Fruit fly (Drosophila melanogaster) whole organism, prepupa: ENCODE results near the gene meep.
"Not testable (repeated sequence)": the region's sequence is repeated elsewhere in the genome, so short reads cannot be mapped to it uniquely, and the experiment has no call there.

Experiments
- Sox14 ChIP-seq: fragments of 200-800 bp; sonication (Bioruptor generic); optimal IDR thresholded peaks from 3 replicates; lab custom pipeline; 2016; ENCODE audit warnings: missing biosample characterization, missing genetic modification characterization
- fd59A ChIP-seq: fragments of 200-800 bp; sonication (Bioruptor generic); optimal IDR thresholded peaks from 2 replicates; lab custom pipeline; 2017; ENCODE audit warnings: missing biosample characterization, mild to moderate bottlenecking, missing genetic modification characterization, missing genetic modification reagents

DNA sequence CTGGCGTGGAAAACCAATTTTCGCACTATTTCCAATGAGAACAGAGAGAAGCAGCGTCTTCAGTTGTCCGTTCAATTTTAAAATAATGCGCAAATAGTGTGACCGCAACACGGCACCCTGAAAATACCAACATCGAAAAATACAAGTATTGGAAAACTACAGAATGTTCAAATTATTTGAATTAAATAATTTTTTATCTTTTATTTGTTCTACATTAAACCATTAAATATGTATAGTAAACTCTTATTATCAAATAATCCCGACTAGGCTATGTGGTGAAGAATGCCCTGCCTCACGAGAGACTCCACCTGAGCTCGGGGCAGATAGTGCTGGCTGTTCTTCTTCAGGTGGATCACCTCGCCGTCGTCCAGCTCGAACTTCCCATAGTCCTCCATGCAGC, 43.0 kb upstream of the meep start, which contains the start of gene Klp61F:
- not testable (repeated sequence) for TF ChIP-seq Sox14, fd59A (GFP tag; lab: Kevin White, UChicago)
